Fruit fly (Drosophila melanogaster): ENCODE data around the gene hid.

hid gene

dm6 chr3L:18148418-18148973 lies 36.9 kb downstream of the hid start, which contains the start of gene CG7330 (continued):
- no peak for TF ChIP-seq inv (GFP tag; IDR thresholded peaks at IDR 0.05; ENCODE audit: partially characterized antibody)
- TF ChIP-seq Ptx1 (GFP tag; IDR thresholded peaks at IDR 0.05): peak; percentile 94
- peak; percentile 80 for TF ChIP-seq CG14667 (GFP tag; IDR thresholded peaks at IDR 0.05)
- no peak for TF ChIP-seq bigmax (GFP tag; optimal IDR thresholded peaks at IDR 0.05)
- TF ChIP-seq CG10366 (GFP tag; IDR thresholded peaks at IDR 0.05): peak; percentile 84
- peak; percentile 49 for TF ChIP-seq lbe (GFP tag; optimal IDR thresholded peaks at IDR 0.05)
- peak; percentile 75 for TF ChIP-seq Awh (GFP tag; IDR thresholded peaks at IDR 0.05)
- TF ChIP-seq pita (GFP tag; optimal IDR thresholded peaks at IDR 0.05): no peak
- TF ChIP-seq Six4 (GFP tag; optimal IDR thresholded peaks at IDR 0.05): peak; percentile 76
- no peak for TF ChIP-seq ab (GFP tag; optimal IDR thresholded peaks at IDR 0.05)
- TF ChIP-seq bbx (GFP tag; IDR thresholded peaks at IDR 0.05; ENCODE audit: partially characterized antibody): no peak
- TF ChIP-seq zfh2 (GFP tag; optimal IDR thresholded peaks at IDR 0.05): peak; percentile 69
- TF ChIP-seq CG6689 (GFP tag; IDR thresholded peaks at IDR 0.05): peak; percentile 92
- TF ChIP-seq nau (GFP tag; optimal IDR thresholded peaks at IDR 0.05): peak; percentile 92
- TF ChIP-seq Fer1 (GFP tag; optimal IDR thresholded peaks at IDR 0.05): peak; percentile 95
- 0 out of 2 replicates have a peak, but pooled peaks have one; percentile 11 for TF ChIP-seq aop (GFP tag; IDR thresholded peaks at IDR 0.05)
- TF ChIP-seq B-H1 (GFP tag; IDR thresholded peaks at IDR 0.05): peak; percentile 83; the same call in 2 of the 3 replicates
- peak; percentile 91 for TF ChIP-seq Dek (tag; optimal IDR thresholded peaks at IDR 0.05)
- peak; percentile 76; the same call in 2 of the 3 replicates for TF ChIP-seq CG2889 (GFP tag; IDR thresholded peaks at IDR 0.05)
- 0 out of 3 replicates have a peak, but pooled peaks have one; percentile 25 for TF ChIP-seq sr (GFP tag; IDR thresholded peaks at IDR 0.05)
- peak; percentile 89 for TF ChIP-seq Atf6 (GFP tag; IDR thresholded peaks at IDR 0.05)
- TF ChIP-seq salm (tag; optimal IDR thresholded peaks at IDR 0.05): peak; percentile 93
- no peak for TF ChIP-seq CG15073 (GFP tag; optimal IDR thresholded peaks at IDR 0.05)
- TF ChIP-seq CG8089 (GFP tag; optimal IDR thresholded peaks at IDR 0.05): no peak
- TF ChIP-seq Asciz (GFP tag; optimal IDR thresholded peaks at IDR 0.05): peak; percentile 95
- peak; percentile 41 for TF ChIP-seq tup (GFP tag; optimal IDR thresholded peaks at IDR 0.05)
- peak; percentile 81 for TF ChIP-seq CrebB (tag; optimal IDR thresholded peaks at IDR 0.05)
- TF ChIP-seq CG7357 (GFP tag; IDR thresholded peaks at IDR 0.05): peak; percentile 81
- peak; percentile 90 for TF ChIP-seq caup (GFP tag; optimal IDR thresholded peaks at IDR 0.05; ENCODE audit: severe bottlenecking)
- TF ChIP-seq Lhr (GFP tag; optimal IDR thresholded peaks at IDR 0.05): peak; percentile 55
- TF ChIP-seq h (optimal IDR thresholded peaks at IDR 0.05): no peak
- TF ChIP-seq ac (GFP tag; optimal IDR thresholded peaks at IDR 0.05): peak; percentile 14
- TF ChIP-seq ato (GFP tag; IDR thresholded peaks at IDR 0.05; ENCODE audit: partially characterized antibody): no peak
- TF ChIP-seq nerfin-1 (tag; optimal IDR thresholded peaks at IDR 0.05): peak; percentile 92
- peak; percentile 92 for TF ChIP-seq esg (GFP tag; conservative IDR thresholded peaks at IDR 0.05)
- TF ChIP-seq CG12104 (GFP tag; optimal IDR thresholded peaks at IDR 0.05): peak; percentile 86
- no peak for TF ChIP-seq vnd (GFP tag; IDR thresholded peaks at IDR 0.05; ENCODE audit: partially characterized antibody)
- TF ChIP-seq CG18599 (GFP tag; optimal IDR thresholded peaks at IDR 0.05): peak; percentile 94
- TF ChIP-seq jigr1 (GFP tag; IDR thresholded peaks at IDR 0.05): peak; percentile 89
- TF ChIP-seq Fer3 (tag; optimal IDR thresholded peaks at IDR 0.05): peak; percentile 89
- peak; percentile 95 for TF ChIP-seq CG17359 (tag; optimal IDR thresholded peaks at IDR 0.05)
- no peak for TF ChIP-seq Stat92E (GFP tag; optimal IDR thresholded peaks at IDR 0.05)
- TF ChIP-seq CG4730 (GFP tag; IDR thresholded peaks at IDR 0.05): peak; percentile 85
- TF ChIP-seq btn (GFP tag; optimal IDR thresholded peaks at IDR 0.05): no peak
- peak; percentile 85 for TF ChIP-seq jing (GFP tag; optimal IDR thresholded peaks at IDR 0.05)
- TF ChIP-seq Lim3 (GFP tag; IDR thresholded peaks at IDR 0.05): 0 out of 2 replicates have a peak, but pooled peaks have one; percentile 44
- TF ChIP-seq stwl (tag; optimal IDR thresholded peaks at IDR 0.05): no peak
- peak; percentile 31 for TF ChIP-seq Antp (GFP tag; optimal IDR thresholded peaks at IDR 0.05)
- no peak; the same call in none of the 2 replicates for TF ChIP-seq Ada2b (GFP tag; IDR thresholded peaks at IDR 0.05)
- no peak for TF ChIP-seq Bgb (GFP tag; IDR thresholded peaks at IDR 0.05; ENCODE audit: partially characterized antibody)

Measured in whole organism, embryonic.